Worm (Caenorhabditis elegans) whole organism, L1 larva: ENCODE data around the gene F07B10.7.

Source experiments
- C04F5.9 ChIP-seq: sonication (generic microtip); optimal IDR thresholded peaks from 2 replicates; lab custom pipeline; 2016; ENCODE audit warnings: missing genetic modification characterization, missing compliant biosample characterization
- C16A3.4 ChIP-seq: fragments of 150-350 bp; optimal IDR thresholded peaks from 2 replicates; lab custom pipeline; 2014; ENCODE audit warnings: missing biosample characterization, missing genetic modification characterization
- C34B4.2 ChIP-seq: sonication (generic microtip); optimal IDR thresholded peaks from 2 replicates; lab custom pipeline; 2017; ENCODE audit warnings: mild to moderate bottlenecking, missing genetic modification characterization, missing compliant biosample characterization
- F16B12.6 ChIP-seq: fragments of 150-350 bp; optimal IDR thresholded peaks from 2 replicates; lab custom pipeline; 2014; ENCODE audit warnings: missing biosample characterization, missing genetic modification characterization
- Y116A8C.19 ChIP-seq: sonication (generic microtip); optimal IDR thresholded peaks from 2 replicates; lab custom pipeline; 2016; ENCODE audit warnings: missing compliant biosample characterization, missing genetic modification characterization, borderline replicate concordance
- alr-1 ChIP-seq: fragments of 200-800 bp; sonication (Bioruptor generic); optimal IDR thresholded peaks from 2 replicates; lab custom pipeline; 2018; ENCODE audit warnings: borderline replicate concordance, mild to moderate bottlenecking, missing genetic modification characterization, missing compliant biosample characterization
- aly-2 ChIP-seq: fragments of 150-350 bp; optimal IDR thresholded peaks from 2 replicates; lab custom pipeline; 2014; ENCODE audit warnings: missing biosample characterization, missing genetic modification characterization
- ama-1 ChIP-seq: fragments of 150-350 bp; optimal IDR thresholded peaks from 2 replicates; lab custom pipeline; 2014
- blmp-1 ChIP-seq: fragments of 150-350 bp; optimal IDR thresholded peaks from 2 replicates; lab custom pipeline; 2014; ENCODE audit warnings: missing biosample characterization, missing genetic modification characterization
- ceh-88 ChIP-seq: fragments of 200-800 bp; sonication (Bioruptor generic); IDR thresholded peaks from 2 replicates; pipeline ENCODE4 v1.3.6; 2022; ENCODE audit warnings: missing genetic modification characterization, missing compliant biosample characterization
- ceh-90 ChIP-seq: sonication (generic microtip); optimal IDR thresholded peaks from 2 replicates; lab custom pipeline; 2016; ENCODE audit warnings: missing genetic modification characterization, missing compliant biosample characterization
- dpl-1 ChIP-seq, 3 experiments: fragments of 150-350 bp in 2 of 3; sonication (generic microtip) in 1 of 3; optimal IDR thresholded peaks; 2 replicates each; lab custom pipeline; 2014 to 2017; ENCODE audit warnings: missing biosample characterization in 3 of 3, missing genetic modification characterization in 3 of 3, missing genetic modification reagents in 3 of 3
- dsc-1 ChIP-seq: sonication (generic microtip); optimal IDR thresholded peaks from 2 replicates; lab custom pipeline; 2016; ENCODE audit warnings: mild to moderate bottlenecking, missing genetic modification characterization, missing compliant biosample characterization
- efl-1 ChIP-seq, 4 experiments: fragments of 150-350 bp; optimal IDR thresholded peaks in 3 of 4; peaks in 1 of 4; 1 replicate in 1 of 4; 2 replicates in 3 of 4; lab custom pipeline; 2014; ENCODE audit warnings: missing biosample characterization in 2 of 4, missing genetic modification characterization in 2 of 4, missing genetic modification reagents in 2 of 4
- egl-13 ChIP-seq: sonication (generic microtip); optimal IDR thresholded peaks from 2 replicates; lab custom pipeline; 2016; ENCODE audit warnings: missing genotype, missing genetic modification reagents, missing genetic modification characterization, missing compliant biosample characterization
- elt-3 ChIP-seq, 6 experiments: fragments of 150-350 bp in 1 of 6; sonication (generic microtip); optimal IDR thresholded peaks; 2 replicates each; lab custom pipeline; 2017 to 2018; ENCODE audit warnings: missing biosample characterization in 6 of 6, missing genetic modification characterization in 6 of 6, inconsistent platforms in 1 of 6
- ets-5 ChIP-seq: fragments of 200-800 bp; sonication (Bioruptor generic); IDR thresholded peaks from 2 replicates; pipeline ENCODE4 v1.3.6; 2022; ENCODE audit warnings: missing genetic modification characterization, missing compliant biosample characterization
- fkh-10 ChIP-seq: sonication (generic microtip); optimal IDR thresholded peaks from 2 replicates; lab custom pipeline; 2017; ENCODE audit warnings: missing biosample characterization, missing genetic modification reagents, missing genetic modification characterization
- hlh-17 ChIP-seq: fragments of 200-800 bp; sonication (Bioruptor generic); optimal IDR thresholded peaks from 2 replicates; lab custom pipeline; 2018; ENCODE audit warnings: missing genetic modification characterization, mild to moderate bottlenecking, missing compliant biosample characterization, moderate library complexity, borderline replicate concordance
- hlh-4 ChIP-seq: sonication (generic microtip); optimal IDR thresholded peaks from 2 replicates; lab custom pipeline; 2016; ENCODE audit warnings: mild to moderate bottlenecking, missing genetic modification characterization, missing compliant biosample characterization
- hpl-2 ChIP-seq: fragments of 150-350 bp; optimal IDR thresholded peaks from 2 replicates; lab custom pipeline; 2014; ENCODE audit warnings: missing biosample characterization, missing genetic modification reagents, missing genetic modification characterization
- lin-13 ChIP-seq: fragments of 150-350 bp; optimal IDR thresholded peaks from 2 replicates; lab custom pipeline; 2014; ENCODE audit warnings: missing biosample characterization, missing genetic modification reagents, missing genetic modification characterization
- lin-14 ChIP-seq: fragments of 200-800 bp; sonication (Bioruptor generic); optimal IDR thresholded peaks from 2 replicates; lab custom pipeline; 2018; ENCODE audit warnings: mild to moderate bottlenecking, missing genetic modification characterization, moderate library complexity, missing compliant biosample characterization
- lin-39 ChIP-seq: fragments of 150-350 bp; optimal IDR thresholded peaks from 2 replicates; lab custom pipeline; 2014; ENCODE audit warnings: missing biosample characterization, missing genetic modification reagents, missing genetic modification characterization
- lir-3 ChIP-seq: sonication (generic microtip); optimal IDR thresholded peaks from 2 replicates; lab custom pipeline; 2016; ENCODE audit warnings: mild to moderate bottlenecking, missing genetic modification characterization, moderate library complexity, missing compliant biosample characterization; ENCODE audit not compliant: poor library complexity
- lsy-2 ChIP-seq, 2 experiments: fragments of 150-350 bp; optimal IDR thresholded peaks; 2 replicates each; lab custom pipeline; 2014; ENCODE audit warnings: missing biosample characterization in 2 of 2, missing genetic modification characterization in 2 of 2
- mab-9 ChIP-seq: fragments of 200-800 bp; sonication (Bioruptor generic); IDR thresholded peaks from 2 replicates; pipeline ENCODE4 v1.3.6; 2022; ENCODE audit warnings: missing genetic modification reagents, missing genetic modification characterization, missing compliant biosample characterization
- mef-2 ChIP-seq: fragments of 150-350 bp; optimal IDR thresholded peaks from 2 replicates; lab custom pipeline; 2014; ENCODE audit warnings: missing biosample characterization, missing genetic modification characterization
- mep-1 ChIP-seq: fragments of 150-350 bp; optimal IDR thresholded peaks from 2 replicates; lab custom pipeline; 2014; ENCODE audit warnings: missing biosample characterization, missing genetic modification characterization
- nhr-11 ChIP-seq: fragments of 150-350 bp; optimal IDR thresholded peaks from 2 replicates; lab custom pipeline; 2014; ENCODE audit warnings: missing biosample characterization, missing genetic modification characterization
- nhr-19 ChIP-seq: fragments of 200-800 bp; sonication (Bioruptor generic); conservative IDR thresholded peaks from 2 replicates; pipeline ENCODE4 v1.3.6; 2022; ENCODE audit warnings: missing genetic modification characterization, missing compliant biosample characterization
- nhr-20 ChIP-seq: sonication (generic microtip); optimal IDR thresholded peaks from 2 replicates; lab custom pipeline; 2016; ENCODE audit warnings: mild to moderate bottlenecking, missing genetic modification characterization, missing compliant biosample characterization
- nhr-237 ChIP-seq: fragments of 150-350 bp; optimal IDR thresholded peaks from 2 replicates; lab custom pipeline; 2014; ENCODE audit warnings: missing biosample characterization, missing genetic modification characterization
- nhr-77 ChIP-seq: fragments of 150-350 bp; optimal IDR thresholded peaks from 2 replicates; lab custom pipeline; 2014; ENCODE audit warnings: missing biosample characterization, missing genetic modification characterization
- nhr-84 ChIP-seq: sonication (generic microtip); optimal IDR thresholded peaks from 2 replicates; lab custom pipeline; 2017; ENCODE audit warnings: missing biosample characterization, missing genetic modification characterization
- nhr-85 ChIP-seq: sonication (generic microtip); peaks from one replicate; lab custom pipeline; 2016; ENCODE audit warnings: missing genetic modification characterization, inconsistent platforms, missing compliant biosample characterization
- nhr-90 ChIP-seq: sonication (generic microtip); optimal IDR thresholded peaks from 2 replicates; lab custom pipeline; 2016; ENCODE audit warnings: mild to moderate bottlenecking, missing genetic modification characterization, missing compliant biosample characterization; ENCODE audit not compliant: poor library complexity
- pag-3 ChIP-seq: sonication (generic microtip); optimal IDR thresholded peaks from 2 replicates; lab custom pipeline; 2017; ENCODE audit warnings: missing genetic modification characterization, mild to moderate bottlenecking, missing compliant biosample characterization, antibody characterized with exemption, borderline replicate concordance; ENCODE audit not compliant: insufficient read depth
- snu-23 ChIP-seq: sonication (generic microtip); optimal IDR thresholded peaks from 2 replicates; lab custom pipeline; 2016; ENCODE audit warnings: missing genetic modification characterization, missing compliant biosample characterization
- sox-4 ChIP-seq: sonication (generic microtip); optimal IDR thresholded peaks from 2 replicates; lab custom pipeline; 2016; ENCODE audit warnings: missing genetic modification characterization, missing compliant biosample characterization
- sptf-1 ChIP-seq: fragments of 150-350 bp; optimal IDR thresholded peaks from 2 replicates; lab custom pipeline; 2014; ENCODE audit warnings: missing biosample characterization, missing genetic modification characterization
- tlp-1 ChIP-seq: fragments of 150-350 bp; optimal IDR thresholded peaks from 2 replicates; lab custom pipeline; 2014; ENCODE audit warnings: missing biosample characterization, missing genetic modification characterization
- unc-130 ChIP-seq: fragments of 150-350 bp; optimal IDR thresholded peaks from 2 replicates; lab custom pipeline; 2017; ENCODE audit warnings: missing biosample characterization, missing genetic modification characterization, inconsistent platforms
- unc-30 ChIP-seq: sonication (generic microtip); optimal IDR thresholded peaks from 2 replicates; lab custom pipeline; 2017; ENCODE audit warnings: missing biosample characterization, missing genetic modification characterization
- unc-86 ChIP-seq: sonication (generic microtip); optimal IDR thresholded peaks from 2 replicates; lab custom pipeline; 2016; ENCODE audit warnings: missing genetic modification characterization, missing compliant biosample characterization
- unc-98 ChIP-seq: fragments of 200-800 bp; sonication (Bioruptor generic); IDR thresholded peaks from 2 replicates; pipeline ENCODE4 v1.3.6; 2022; ENCODE audit warnings: missing genetic modification characterization, missing compliant biosample characterization
- xbp-1 ChIP-seq: sonication (generic microtip); optimal IDR thresholded peaks from 2 replicates; lab custom pipeline; 2016; ENCODE audit warnings: missing genetic modification characterization, missing compliant biosample characterization

Gene F07B10.7

DNA sequence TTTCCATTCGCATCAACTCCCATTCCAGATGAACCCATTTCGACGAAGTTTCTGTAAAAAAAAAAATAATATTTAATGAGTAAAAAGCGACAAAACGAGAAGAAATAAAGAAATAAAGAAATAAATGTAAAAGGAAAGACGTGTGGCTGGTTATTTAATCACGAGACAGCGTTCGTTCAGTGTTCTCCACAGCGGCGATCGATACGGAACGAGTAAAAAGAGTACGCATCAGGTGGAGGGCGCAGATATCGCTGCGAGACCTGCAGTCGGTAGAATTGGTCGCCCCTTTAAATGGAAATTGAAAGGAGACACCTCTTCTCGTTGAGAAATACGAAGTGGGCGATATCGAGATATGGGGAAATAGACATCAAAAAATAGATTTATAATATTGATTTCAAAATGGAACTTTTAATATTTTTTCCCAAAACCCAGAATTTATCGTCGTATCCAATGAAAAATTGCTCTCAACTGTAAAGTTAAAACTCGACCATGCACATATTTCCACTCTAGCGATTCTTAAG lies 31.8 kb downstream of the F07B10.7 start, which contains the start of gene pqn-70 (continued):
- no peak for TF ChIP-seq ets-5
- TF ChIP-seq hlh-17 (GFP tag; lab: Kevin White, UChicago), result no peak
- TF ChIP-seq unc-86 (tag; lab: Kevin White, UChicago), result peak; percentile 80
- peak; percentile 68 for TF ChIP-seq lin-13 (GFP tag; lab: Kevin White, UChicago)
- TF ChIP-seq snu-23 (GFP tag; lab: Kevin White, UChicago), result peak; percentile 91
- TF ChIP-seq unc-130 (tag; lab: Kevin White, UChicago), result peak; percentile 87
- TF ChIP-seq aly-2 (tag; lab: Kevin White, UChicago), result peak; percentile 25
- TF ChIP-seq ceh-88 (GFP tag; lab: Robert Waterston, UW), result peak; percentile 40; the same call in 1 of the 2 replicates
- no peak for TF ChIP-seq nhr-84 (tag; lab: Kevin White, UChicago)
- TF ChIP-seq nhr-11 (tag; lab: Kevin White, UChicago), result peak; percentile 12
- no peak for TF ChIP-seq sptf-1 (tag; lab: Kevin White, UChicago)
- no peak for TF ChIP-seq ceh-90 (tag; lab: Kevin White, UChicago)
- TF ChIP-seq mef-2 (tag; lab: Kevin White, UChicago), result no peak
- peak; percentile 48 for TF ChIP-seq nhr-77
- peak; percentile 90 for TF ChIP-seq nhr-85
- peak; percentile 9 for TF ChIP-seq C04F5.9 (tag; lab: Kevin White, UChicago)
- peak; percentile 39 for TF ChIP-seq nhr-237 (tag; lab: Kevin White, UChicago)
- TF ChIP-seq elt-3 (tag; optimal IDR thresholded peaks at IDR 0.05; lab: Kevin White, UChicago), result peak in 2 of 6 experiments; percentile 42 to 54
- peak; percentile 41 to 75 (median 69) for TF ChIP-seq dpl-1 (GFP tag; optimal IDR thresholded peaks at IDR 0.05; lab: Kevin White, UChicago)
- peak; percentile 39 for TF ChIP-seq egl-13
- no peak for TF ChIP-seq pag-3 (tag; lab: Kevin White, UChicago)
- peak; percentile 90 for TF ChIP-seq nhr-20
- TF ChIP-seq hpl-2 (GFP tag; lab: Kevin White, UChicago), result peak; percentile 45
- TF ChIP-seq efl-1 (optimal IDR thresholded peaks at IDR 0.05; lab: Kevin White, UChicago), result peak; percentile 81 to 89
- TF ChIP-seq efl-1 (GFP tag; optimal IDR thresholded peaks at IDR 0.05 in 1 of 2; lab: Kevin White, UChicago), result peak; percentile 68 to 97
- TF ChIP-seq dsc-1 (tag; lab: Kevin White, UChicago), result peak; percentile 66
- TF ChIP-seq blmp-1 (tag; lab: Kevin White, UChicago), result peak; percentile 92
- no peak for TF ChIP-seq C34B4.2 (tag; lab: Kevin White, UChicago)
- TF ChIP-seq mab-9 (GFP tag; lab: Robert Waterston, UW), result peak; percentile 34; the same call in 1 of the 2 replicates
- peak; percentile 74 for TF ChIP-seq lir-3 (tag; lab: Kevin White, UChicago)
- no peak for TF ChIP-seq alr-1 (tag; lab: Kevin White, UChicago)
- peak; percentile 83 for TF ChIP-seq nhr-19
- TF ChIP-seq fkh-10 (GFP tag; lab: Kevin White, UChicago), result peak; percentile 37
- TF ChIP-seq lin-39 (tag; lab: Kevin White, UChicago), result peak; percentile 23
- TF ChIP-seq Y116A8C.19 (tag; lab: Kevin White, UChicago), result no peak
- TF ChIP-seq C16A3.4 (tag; lab: Kevin White, UChicago), result peak; percentile 80
- TF ChIP-seq mep-1, result peak; percentile 93
- TF ChIP-seq F16B12.6, result peak; percentile 48
- TF ChIP-seq sox-4 (tag; lab: Kevin White, UChicago), result peak; percentile 60
- TF ChIP-seq xbp-1 (tag; lab: Kevin White, UChicago), result peak; percentile 75
- TF ChIP-seq hlh-4 (tag; lab: Kevin White, UChicago), result no peak

DNA sequence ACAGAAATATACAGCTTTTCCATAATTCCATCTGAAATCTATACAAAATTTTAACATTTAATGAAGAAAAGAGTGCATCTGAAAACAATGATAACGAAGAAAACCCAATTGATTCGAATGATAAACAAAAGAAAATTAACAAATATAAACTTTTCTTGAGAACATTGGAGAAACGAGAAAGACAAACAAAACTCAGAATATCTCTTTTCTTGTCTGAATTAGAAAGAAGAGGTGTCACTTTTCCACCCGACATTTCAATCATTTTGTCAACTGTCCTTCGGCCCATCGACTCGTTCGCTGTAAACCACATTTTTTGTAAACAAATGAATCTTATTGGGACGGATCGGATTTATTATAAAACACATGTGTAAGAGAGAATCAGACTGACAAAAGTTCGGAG lies 34.5 kb downstream of the F07B10.7 start, which contains the start of gene bgal-1:
bgal-1 (minus strand) TSS at position 38 of the 400 bp plus-strand sequence.
- TF ChIP-seq alr-1 (tag; lab: Kevin White, UChicago) (no peak), ama-1 (peak; percentile 65), ceh-88 (GFP tag; lab: Robert Waterston, UW) (no peak), unc-30 (tag; lab: Kevin White, UChicago) (no peak), nhr-90 (tag; lab: Kevin White, UChicago) (peak; percentile 15), sptf-1 (tag; lab: Kevin White, UChicago) (no peak), mef-2 (tag; lab: Kevin White, UChicago) (no peak), dsc-1 (tag; lab: Kevin White, UChicago) (peak; percentile 63), lin-14 (GFP tag; lab: Kevin White, UChicago) (peak; percentile 37), unc-98 (GFP tag; lab: Robert Waterston, UW) (no peak), lsy-2 (tag; optimal IDR thresholded peaks at IDR 0.05; lab: Kevin White, UChicago) (peak; percentile 7 to 9), tlp-1 (tag; lab: Kevin White, UChicago) (no peak), snu-23 (GFP tag; lab: Kevin White, UChicago) (peak; percentile 16), unc-130 (tag; lab: Kevin White, UChicago) (no peak), mep-1 (peak; percentile 7), nhr-20 (no peak)
